Worm (Caenorhabditis elegans) whole organism, L4/young adult: ENCODE data around the gene K12H6.7.

Experiments used
- W03F9.2 ChIP-seq: fragments of 150-350 bp; optimal IDR thresholded peaks from 2 replicates; lab custom pipeline; 2014; ENCODE audit warnings: missing biosample characterization, missing genetic modification characterization
- dao-5 ChIP-seq: sonication (generic microtip); optimal IDR thresholded peaks from 2 replicates; lab custom pipeline; 2016; ENCODE audit warnings: missing genotype, missing genetic modification characterization, moderate library complexity, missing compliant biosample characterization
- him-1 ChIP-seq: sonication (generic microtip); optimal IDR thresholded peaks from 2 replicates; lab custom pipeline; 2016; ENCODE audit warnings: missing genotype, missing genetic modification reagents, missing genetic modification characterization, missing compliant biosample characterization

DNA sequence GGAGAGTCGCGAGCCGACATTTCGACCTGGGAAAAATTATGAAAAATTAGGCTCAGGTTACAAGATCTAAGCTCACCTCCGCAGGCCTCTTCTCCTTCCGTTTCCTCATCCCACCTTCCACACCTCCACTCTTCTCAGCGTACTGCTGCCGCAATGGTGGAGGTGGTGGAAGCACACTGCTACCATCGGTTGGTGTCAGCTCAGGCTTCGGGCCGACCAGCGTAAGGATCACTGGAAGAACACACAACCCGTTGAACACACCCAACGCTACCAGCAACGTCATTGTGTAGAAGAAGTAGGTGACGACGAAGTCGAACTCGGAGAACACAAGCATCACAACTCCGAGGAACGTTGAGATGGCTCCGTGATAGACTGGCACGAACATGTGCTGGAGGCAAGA is 8.9 kb upstream of the K12H6.7 start:
- no peak for TF ChIP-seq him-1 (tag; lab: Kevin White, UChicago)
- TF ChIP-seq dao-5 (tag; lab: Kevin White, UChicago) = no peak
- no peak for TF ChIP-seq W03F9.2
